Worm (Caenorhabditis elegans) whole organism, L3 larva: ENCODE measurements around the gene lin-2.

Experiments used
- R02D3.7 ChIP-seq: fragments of 150-350 bp; optimal IDR thresholded peaks from 2 replicates; lab custom pipeline; 2014; ENCODE audit warnings: missing biosample characterization, missing genetic modification characterization
- ZK546.5 ChIP-seq: sonication (generic microtip); optimal IDR thresholded peaks from 2 replicates; lab custom pipeline; 2017; ENCODE audit warnings: missing biosample characterization, missing genetic modification characterization
- ama-1 ChIP-seq: fragments of 150-350 bp; optimal IDR thresholded peaks from 2 replicates; lab custom pipeline; 2018
- ceh-16 ChIP-seq: sonication (generic microtip); optimal IDR thresholded peaks from 2 replicates; lab custom pipeline; 2017; ENCODE audit warnings: missing biosample characterization, missing genetic modification characterization
- ceh-28 ChIP-seq: fragments of 150-350 bp; optimal IDR thresholded peaks from 2 replicates; lab custom pipeline; 2014; ENCODE audit warnings: missing biosample characterization, missing genetic modification reagents, missing genetic modification characterization
- ceh-82 ChIP-seq: fragments of 150-350 bp; optimal IDR thresholded peaks from 2 replicates; lab custom pipeline; 2014; ENCODE audit warnings: missing biosample characterization, missing genetic modification characterization
- daf-12 ChIP-seq: fragments of 150-350 bp; optimal IDR thresholded peaks from 2 replicates; lab custom pipeline; 2014; ENCODE audit warnings: missing biosample characterization, missing genetic modification reagents, missing genetic modification characterization
- egl-5 ChIP-seq: fragments of 150-350 bp; optimal IDR thresholded peaks from 2 replicates; lab custom pipeline; 2017; ENCODE audit warnings: missing biosample characterization, missing genetic modification reagents, missing genetic modification characterization, inconsistent platforms
- elt-1 ChIP-seq: fragments of 150-350 bp; optimal IDR thresholded peaks from 2 replicates; lab custom pipeline; 2014; ENCODE audit warnings: missing biosample characterization, missing genetic modification characterization
- elt-2 ChIP-seq: sonication (generic microtip); optimal IDR thresholded peaks from 2 replicates; lab custom pipeline; 2016; ENCODE audit warnings: missing genetic modification reagents, mild to moderate bottlenecking, missing genetic modification characterization, missing compliant biosample characterization
- elt-3 ChIP-seq, 3 experiments: fragments of 150-350 bp in 1 of 3; sonication (generic microtip) in 2 of 3; optimal IDR thresholded peaks; 2 replicates in 2 of 3; 4 replicates in 1 of 3; lab custom pipeline; 2014 to 2017; ENCODE audit warnings: missing biosample characterization in 3 of 3, missing genetic modification characterization in 3 of 3
- fkh-10 ChIP-seq: sonication (generic microtip); optimal IDR thresholded peaks from 2 replicates; lab custom pipeline; 2017; ENCODE audit warnings: missing biosample characterization, missing genetic modification reagents, missing genetic modification characterization
- fkh-2 ChIP-seq: fragments of 150-350 bp; optimal IDR thresholded peaks from 2 replicates; lab custom pipeline; 2014; ENCODE audit warnings: missing biosample characterization, missing genetic modification reagents, missing genetic modification characterization
- hmg-11 ChIP-seq: sonication (generic microtip); optimal IDR thresholded peaks from 2 replicates; lab custom pipeline; 2016; ENCODE audit warnings: missing genetic modification characterization, missing compliant biosample characterization
- lin-15B ChIP-seq: fragments of 150-350 bp; optimal IDR thresholded peaks from 2 replicates; lab custom pipeline; 2014; ENCODE audit warnings: missing biosample characterization, missing genetic modification characterization
- lin-39 ChIP-seq: fragments of 150-350 bp; optimal IDR thresholded peaks from 2 replicates; lab custom pipeline; 2018; ENCODE audit warnings: missing biosample characterization, missing genetic modification reagents, missing genetic modification characterization
- mml-1 ChIP-seq: fragments of 150-350 bp; sonication (generic microtip); optimal IDR thresholded peaks from 3 replicates; lab custom pipeline; 2014; ENCODE audit warnings: missing biosample characterization, missing genetic modification characterization
- nfya-1 ChIP-seq: sonication (generic microtip); optimal IDR thresholded peaks from 2 replicates; lab custom pipeline; 2017; ENCODE audit warnings: missing genetic modification characterization, mild to moderate bottlenecking, missing compliant biosample characterization, antibody characterized with exemption, moderate library complexity; ENCODE audit not compliant: insufficient read depth
- nhr-23 ChIP-seq: fragments of 150-350 bp; optimal IDR thresholded peaks from 2 replicates; lab custom pipeline; 2014; ENCODE audit warnings: missing biosample characterization, missing genetic modification reagents, missing genetic modification characterization
- nhr-237 ChIP-seq: fragments of 150-350 bp; optimal IDR thresholded peaks from 2 replicates; lab custom pipeline; 2014; ENCODE audit warnings: missing biosample characterization, missing genetic modification characterization
- nhr-25 ChIP-seq: sonication (generic microtip); optimal IDR thresholded peaks from 2 replicates; lab custom pipeline; 2017; ENCODE audit warnings: missing biosample characterization, missing genetic modification characterization
- nhr-28 ChIP-seq: fragments of 150-350 bp; optimal IDR thresholded peaks from 2 replicates; lab custom pipeline; 2014; ENCODE audit warnings: missing biosample characterization, missing genetic modification characterization
- nhr-43 ChIP-seq: sonication (generic microtip); optimal IDR thresholded peaks from 2 replicates; lab custom pipeline; 2016; ENCODE audit warnings: mild to moderate bottlenecking, missing genetic modification characterization, missing compliant biosample characterization; ENCODE audit not compliant: poor library complexity, severe bottlenecking
- nhr-67 ChIP-seq: fragments of 150-350 bp; optimal IDR thresholded peaks from 2 replicates; lab custom pipeline; 2014; ENCODE audit warnings: missing biosample characterization, missing genetic modification characterization
- nhr-76 ChIP-seq: fragments of 150-350 bp; sonication (generic microtip); optimal IDR thresholded peaks from 5 replicates; lab custom pipeline; 2014; ENCODE audit warnings: missing biosample characterization, missing genetic modification characterization
- nhr-77 ChIP-seq: fragments of 150-350 bp; optimal IDR thresholded peaks from 2 replicates; lab custom pipeline; 2014; ENCODE audit warnings: missing biosample characterization, missing genetic modification characterization
- pha-4 ChIP-seq: fragments of 150-350 bp; optimal IDR thresholded peaks from 2 replicates; lab custom pipeline; 2014; ENCODE audit warnings: missing biosample characterization, missing genetic modification reagents, missing genetic modification characterization
- pqm-1 ChIP-seq: fragments of 150-350 bp; optimal IDR thresholded peaks from 2 replicates; lab custom pipeline; 2017; ENCODE audit warnings: missing biosample characterization, missing genetic modification characterization, inconsistent platforms
- sea-2 ChIP-seq: fragments of 150-350 bp; sonication (generic microtip); optimal IDR thresholded peaks from 4 replicates; lab custom pipeline; 2014; ENCODE audit warnings: missing biosample characterization, missing genetic modification reagents, missing genetic modification characterization
- skn-1 ChIP-seq: fragments of 150-350 bp; optimal IDR thresholded peaks from 2 replicates; lab custom pipeline; 2014; ENCODE audit warnings: missing biosample characterization, missing genetic modification characterization
- snpc-4 ChIP-seq: fragments of 150-350 bp; optimal IDR thresholded peaks from 2 replicates; lab custom pipeline; 2014; ENCODE audit warnings: missing biosample characterization, missing genetic modification characterization
- tbx-2 ChIP-seq: sonication (generic microtip); optimal IDR thresholded peaks from 2 replicates; lab custom pipeline; 2016; ENCODE audit warnings: mild to moderate bottlenecking, missing genetic modification characterization, missing compliant biosample characterization
- unc-62 ChIP-seq: fragments of 150-350 bp; sonication (generic microtip); optimal IDR thresholded peaks from 4 replicates; lab custom pipeline; 2014; ENCODE audit warnings: missing biosample characterization, missing genetic modification reagents, missing genetic modification characterization
- zag-1 ChIP-seq: fragments of 150-350 bp; optimal IDR thresholded peaks from 2 replicates; lab custom pipeline; 2014; ENCODE audit warnings: missing biosample characterization, missing genetic modification characterization

Gene lin-2

DNA sequence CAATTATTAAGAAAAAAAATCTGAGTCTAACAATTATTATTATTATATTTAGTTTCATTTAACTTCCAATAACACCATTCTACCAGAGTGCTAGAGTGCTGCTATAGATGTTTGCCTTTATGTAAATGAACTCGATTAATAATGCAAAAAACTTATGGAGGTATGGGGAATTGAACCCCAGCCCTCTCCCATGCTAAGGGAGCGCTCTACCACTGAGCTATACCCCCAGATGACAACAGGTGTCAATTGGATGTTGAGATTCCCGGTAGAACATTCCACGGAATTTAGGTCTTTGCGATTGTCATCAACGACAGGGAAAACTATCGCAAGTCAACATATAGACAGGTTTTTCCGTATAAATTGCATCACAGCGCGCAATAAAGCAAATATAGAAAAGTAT lies 44.2 kb upstream of the lin-2 start (continued):
- TF ChIP-seq nhr-76 (tag; lab: Kevin White, UChicago) (no peak), nfya-1 (tag; lab: Kevin White, UChicago) (peak; percentile 38)

DNA sequence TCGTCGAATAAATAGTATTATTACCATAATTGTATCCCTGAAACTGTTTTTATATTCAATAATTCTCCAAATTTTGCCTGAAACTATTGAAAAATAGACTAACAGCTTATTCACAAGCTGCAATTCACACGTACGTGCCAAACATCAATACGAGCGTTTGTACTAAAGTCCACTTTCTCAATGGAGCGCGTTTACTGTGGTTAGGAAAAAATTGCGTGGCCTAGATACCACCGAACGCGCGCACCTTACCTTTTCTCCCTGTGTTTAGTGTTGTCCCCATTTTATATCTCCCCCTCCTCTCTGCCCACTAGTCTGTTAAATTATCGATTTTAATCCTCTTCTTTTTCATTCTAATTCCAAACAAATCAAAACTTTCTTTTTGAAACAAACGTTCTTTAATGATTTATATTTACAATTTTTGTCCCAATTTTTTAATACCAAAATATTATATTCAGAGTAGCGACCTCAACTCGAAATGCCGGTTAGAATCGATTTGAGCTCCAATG lies 40.5 kb upstream of the lin-2 start, which contains the start of the genes T18D3.9 and T18D3.1:
TSS of gene T18D3.9 (minus strand) at position 168 of the 506 bp plus-strand sequence.
TSS of gene T18D3.1 (plus strand) at position 456 of the 506 bp plus-strand sequence.
- TF ChIP-seq lin-39, result peak; percentile 58
- TF ChIP-seq pha-4 (tag; lab: Kevin White, UChicago), result peak; percentile 85
- peak; percentile 67 for TF ChIP-seq nhr-25 (tag; lab: Kevin White, UChicago)
- peak; percentile 41 for TF ChIP-seq nhr-43 (tag; lab: Kevin White, UChicago)
- TF ChIP-seq egl-5 (tag; lab: Kevin White, UChicago), result peak; percentile 8
- TF ChIP-seq lin-15B (tag; lab: Kevin White, UChicago), result peak; percentile 60
- TF ChIP-seq nfya-1 (tag; lab: Kevin White, UChicago), result peak; percentile 51
- TF ChIP-seq hmg-11, result peak; percentile 53
- peak; percentile 83 for TF ChIP-seq nhr-23 (tag; lab: Kevin White, UChicago)
- no peak for TF ChIP-seq unc-62 (GFP tag; lab: Kevin White, UChicago)
- TF ChIP-seq pqm-1 (tag; lab: Kevin White, UChicago), result peak; percentile 39
- TF ChIP-seq ceh-28 (tag; lab: Kevin White, UChicago), result peak; percentile 9
- peak; percentile 33 for TF ChIP-seq elt-2
- TF ChIP-seq daf-12 (tag; lab: Kevin White, UChicago), result no peak
- TF ChIP-seq tbx-2 (tag; lab: Kevin White, UChicago), result no peak

DNA sequence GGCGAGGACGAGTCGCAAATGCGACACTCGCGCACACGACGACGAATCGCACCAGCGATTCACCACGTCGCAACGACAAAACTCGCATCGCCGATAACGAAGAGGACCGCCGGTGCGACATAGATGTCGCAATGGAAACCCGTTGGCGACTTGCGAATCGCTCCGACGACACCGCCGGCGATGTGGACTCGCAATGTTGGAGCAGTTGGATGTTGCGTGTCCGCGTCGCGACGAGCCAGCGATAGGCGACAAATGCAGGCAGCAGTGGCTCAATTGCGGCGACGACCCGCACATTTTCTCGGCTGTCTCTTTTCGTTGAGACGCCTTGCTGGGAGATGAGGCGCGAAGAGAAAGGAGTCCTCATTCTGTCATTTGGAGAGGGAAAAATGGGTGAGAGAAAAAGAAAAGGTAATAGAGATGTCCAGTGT lies 38.3 kb upstream of the lin-2 start:
- TF ChIP-seq pha-4 (tag; lab: Kevin White, UChicago) (peak; percentile 3), fkh-2 (tag; lab: Kevin White, UChicago) (no peak), egl-5 (tag; lab: Kevin White, UChicago) (peak; percentile 28), nhr-28 (tag; lab: Kevin White, UChicago) (no peak), R02D3.7 (tag; lab: Kevin White, UChicago) (no peak), hmg-11 (peak; percentile 37), nfya-1 (tag; lab: Kevin White, UChicago) (peak; percentile 49), nhr-67 (tag; lab: Kevin White, UChicago) (no peak), lin-39 (peak; percentile 74), lin-15B (tag; lab: Kevin White, UChicago) (peak; percentile 34), nhr-77 (no peak), ceh-28 (tag; lab: Kevin White, UChicago) (no peak), mml-1 (no peak), nhr-25 (tag; lab: Kevin White, UChicago) (no peak), nhr-23 (tag; lab: Kevin White, UChicago) (no peak), snpc-4 (tag; lab: Kevin White, UChicago) (no peak), fkh-10 (GFP tag; lab: Kevin White, UChicago) (no peak)
- TF ChIP-seq, all 47 proteins: peak for 6

DNA sequence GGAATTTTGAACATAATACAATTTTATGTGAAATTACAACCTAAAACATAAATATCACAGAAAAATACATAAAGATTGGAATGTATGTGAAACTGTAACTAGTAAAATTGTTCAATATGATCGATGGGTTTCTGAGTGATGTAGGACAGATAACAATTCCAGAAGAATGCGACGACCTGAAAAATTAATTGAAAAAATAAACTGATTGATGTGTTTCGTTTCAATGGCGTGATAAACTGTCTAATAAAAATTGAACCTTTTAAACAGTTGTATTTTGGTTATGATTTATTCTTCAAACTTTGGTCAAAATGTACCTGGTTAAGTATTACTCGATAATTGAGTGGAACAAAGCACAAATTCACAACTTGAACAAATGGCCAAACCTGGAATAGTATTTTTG lies 37.4 kb upstream of the lin-2 start:
- TF ChIP-seq nhr-237 (no peak), zag-1 (tag; lab: Kevin White, UChicago) (no peak), nhr-76 (tag; lab: Kevin White, UChicago) (no peak), daf-12 (tag; lab: Kevin White, UChicago) (no peak), R02D3.7 (tag; lab: Kevin White, UChicago) (no peak), lin-39 (no peak), nfya-1 (tag; lab: Kevin White, UChicago) (no peak), fkh-10 (GFP tag; lab: Kevin White, UChicago) (no peak), ceh-28 (tag; lab: Kevin White, UChicago) (no peak), ama-1 (no peak), mml-1 (no peak), ceh-16 (tag; lab: Kevin White, UChicago) (no peak), ZK546.5 (tag; lab: Kevin White, UChicago) (no peak), nhr-25 (tag; lab: Kevin White, UChicago) (no peak), egl-5 (tag; lab: Kevin White, UChicago) (no peak), sea-2 (no peak), elt-3 (tag; optimal IDR thresholded peaks at IDR 0.05; lab: Kevin White, UChicago) (no peak), elt-1 (tag; lab: Kevin White, UChicago) (no peak), skn-1 (no peak), ceh-82 (tag; lab: Kevin White, UChicago) (no peak)
